Fruit fly (Drosophila melanogaster) whole organism, wandering third instar larva: ENCODE measurements around the gene Polr2H.

ENCODE experiments used
- Abd-B ChIP-seq: fragments of >200 bp; optimal IDR thresholded peaks from 2 replicates; lab custom pipeline; 2017; ENCODE audit warnings: missing biosample characterization, missing genetic modification characterization
- CG32264 ChIP-seq: fragments of 200-800 bp; sonication (Bioruptor generic); optimal IDR thresholded peaks from 2 replicates; lab custom pipeline; 2016; ENCODE audit warnings: missing biosample characterization, missing genetic modification characterization
- CG9705 ChIP-seq: fragments of 200-800 bp; sonication (Bioruptor generic); optimal IDR thresholded peaks from 2 replicates; lab custom pipeline; 2018; ENCODE audit warnings: missing biosample characterization, mild to moderate bottlenecking, missing genetic modification characterization
- Dfd ChIP-seq: fragments of >200 bp; optimal IDR thresholded peaks from 2 replicates; lab custom pipeline; 2017; ENCODE audit warnings: missing biosample characterization, missing genetic modification characterization
- Dif ChIP-seq: fragments of 200-275, 200-300 bp; sonication (Bioruptor generic); optimal IDR thresholded peaks from 2 replicates; lab custom pipeline; 2018; ENCODE audit warnings: missing biosample characterization, missing genetic modification characterization; ENCODE audit not compliant: partially characterized antibody
- GATAd ChIP-seq: sonication (Bioruptor generic); optimal IDR thresholded peaks from 2 replicates; lab custom pipeline; 2016; ENCODE audit warnings: missing biosample characterization, missing genetic modification characterization
- HLH106 ChIP-seq: fragments of 200-800 bp; optimal IDR thresholded peaks from 3 replicates; lab custom pipeline; 2019; ENCODE audit warnings: missing biosample characterization, mild to moderate bottlenecking, missing genetic modification characterization, moderate library complexity
- Hnf4 ChIP-seq: fragments of 200-800 bp; sonication (Bioruptor generic); optimal IDR thresholded peaks from 2 replicates; lab custom pipeline; 2016; ENCODE audit warnings: missing biosample characterization, mild to moderate bottlenecking, missing genetic modification characterization
- Hr78 ChIP-seq: fragments of >200 bp; optimal IDR thresholded peaks from 2 replicates; lab custom pipeline; 2017; ENCODE audit warnings: missing biosample characterization, missing genetic modification characterization
- Hr83 ChIP-seq: fragments of 200-300 bp; sonication (Bioruptor generic); optimal IDR thresholded peaks from 2 replicates; lab custom pipeline; 2016; ENCODE audit warnings: missing biosample characterization, mild to moderate bottlenecking, missing genetic modification characterization, moderate library complexity; ENCODE audit not compliant: poor library complexity, severe bottlenecking
- Jra ChIP-seq: sonication (Bioruptor generic); optimal IDR thresholded peaks from 2 replicates; lab custom pipeline; 2016; ENCODE audit warnings: missing biosample characterization, missing genetic modification characterization
- Mio ChIP-seq: sonication (Bioruptor generic); optimal IDR thresholded peaks from 2 replicates; lab custom pipeline; 2016; ENCODE audit warnings: missing biosample characterization, missing genetic modification characterization
- Myc ChIP-seq: fragments of >200 bp; optimal IDR thresholded peaks from 2 replicates; lab custom pipeline; 2017
- N ChIP-seq: fragments of >200 bp; optimal IDR thresholded peaks from 2 replicates; lab custom pipeline; 2018; ENCODE audit warnings: missing biosample characterization, missing external identifiers, missing genetic modification characterization
- Rel ChIP-seq, 2 experiments: fragments of 200-800 bp; sonication (Bioruptor generic) in 1 of 2; optimal IDR thresholded peaks; 2 replicates in 1 of 2; 3 replicates in 1 of 2; lab custom pipeline; 2016 to 2019; ENCODE audit warnings: mild to moderate bottlenecking in 2 of 2, missing biosample characterization in 2 of 2, missing genetic modification characterization in 2 of 2, moderate library complexity in 1 of 2
- Sp1 ChIP-seq: fragments of 200-800 bp; sonication (Bioruptor generic); optimal IDR thresholded peaks from 3 replicates; lab custom pipeline; 2019; ENCODE audit warnings: missing biosample characterization, mild to moderate bottlenecking, missing genetic modification characterization, moderate library complexity
- Vsx2 ChIP-seq: fragments of 200-300, 225-300 bp; sonication (Bioruptor generic); optimal IDR thresholded peaks from 2 replicates; lab custom pipeline; 2018; ENCODE audit warnings: missing biosample characterization, missing genetic modification characterization; ENCODE audit not compliant: partially characterized antibody
- br ChIP-seq: fragments of 200-800 bp; sonication (Bioruptor generic); optimal IDR thresholded peaks from 2 replicates; lab custom pipeline; 2016; ENCODE audit warnings: missing biosample characterization, missing genetic modification characterization
- brk ChIP-seq: fragments of 200-800 bp; sonication (Bioruptor generic); optimal IDR thresholded peaks from 2 replicates; lab custom pipeline; 2016; ENCODE audit warnings: missing biosample characterization, mild to moderate bottlenecking, missing genetic modification characterization
- dl ChIP-seq, 2 experiments: fragments of 175-275, 200-275 bp in 1 of 2; fragments of 200-275 bp in 1 of 2; sonication (Bioruptor generic); optimal IDR thresholded peaks; lab custom pipeline; 2018; ENCODE audit warnings: mild to moderate bottlenecking in 2 of 2, missing biosample characterization in 2 of 2, missing genetic modification characterization in 2 of 2, moderate library complexity in 2 of 2; ENCODE audit not compliant: partially characterized antibody in 2 of 2, insufficient read depth in 1 of 2
- dmrt93B ChIP-seq: fragments of 200-800 bp; sonication (Bioruptor generic); optimal IDR thresholded peaks from 2 replicates; lab custom pipeline; 2018; ENCODE audit warnings: missing biosample characterization, mild to moderate bottlenecking, missing genetic modification characterization
- dsf ChIP-seq: sonication (Bioruptor generic); optimal IDR thresholded peaks from 2 replicates; lab custom pipeline; 2016; ENCODE audit warnings: missing biosample characterization, missing genetic modification characterization, borderline replicate concordance
- ey ChIP-seq: fragments of 200-800 bp; sonication (Bioruptor generic); optimal IDR thresholded peaks from 2 replicates; lab custom pipeline; 2016; ENCODE audit warnings: missing biosample characterization, missing genetic modification characterization
- foxo ChIP-seq, 2 experiments: fragments of 200-800 bp; sonication (Bioruptor generic); optimal IDR thresholded peaks; 2 replicates in 1 of 2; 3 replicates in 1 of 2; lab custom pipeline; 2016 to 2017; ENCODE audit warnings: missing biosample characterization in 2 of 2, missing genetic modification characterization in 2 of 2
- fru ChIP-seq: fragments of 200-800 bp; sonication (Bioruptor generic); optimal IDR thresholded peaks from 3 replicates; lab custom pipeline; 2016; ENCODE audit warnings: missing biosample characterization, mild to moderate bottlenecking, missing genetic modification characterization
- h ChIP-seq: fragments of 200-800 bp; sonication (Bioruptor generic); optimal IDR thresholded peaks from 3 replicates; lab custom pipeline; 2016; ENCODE audit warnings: missing biosample characterization, mild to moderate bottlenecking, missing genetic modification characterization
- jim ChIP-seq: fragments of 175-275, 200-325 bp; sonication (Bioruptor generic); optimal IDR thresholded peaks from 2 replicates; lab custom pipeline; 2016; ENCODE audit warnings: missing biosample characterization, mild to moderate bottlenecking, missing genetic modification characterization
- lola ChIP-seq: fragments of >200 bp; optimal IDR thresholded peaks from 2 replicates; lab custom pipeline; 2017; ENCODE audit warnings: missing biosample characterization, missing genetic modification characterization
- psq ChIP-seq: fragments of 200-800 bp; sonication (Bioruptor generic); optimal IDR thresholded peaks from 3 replicates; lab custom pipeline; 2017; ENCODE audit warnings: missing biosample characterization, mild to moderate bottlenecking, missing genetic modification characterization, moderate library complexity
- rgr ChIP-seq: fragments of 200-800 bp; sonication (Bioruptor generic); optimal IDR thresholded peaks from 3 replicates; lab custom pipeline; 2016; ENCODE audit warnings: missing biosample characterization, mild to moderate bottlenecking, missing genetic modification characterization
- sage ChIP-seq: fragments of 200-800 bp; sonication (Bioruptor generic); optimal IDR thresholded peaks from 2 replicates; lab custom pipeline; 2016; ENCODE audit warnings: missing biosample characterization, mild to moderate bottlenecking, missing genetic modification characterization
- sv ChIP-seq: fragments of 200-800 bp; sonication (Bioruptor generic); optimal IDR thresholded peaks from 3 replicates; lab custom pipeline; 2016; ENCODE audit warnings: missing biosample characterization, missing genetic modification characterization
- tai ChIP-seq: sonication (Bioruptor generic); optimal IDR thresholded peaks from 2 replicates; lab custom pipeline; 2016; ENCODE audit warnings: missing biosample characterization, missing genetic modification characterization
- usp ChIP-seq: fragments of >200 bp; optimal IDR thresholded peaks from 2 replicates; lab custom pipeline; 2017; ENCODE audit warnings: missing biosample characterization, missing genetic modification characterization
- woc ChIP-seq: sonication (Bioruptor generic); optimal IDR thresholded peaks from 2 replicates; lab custom pipeline; 2016; ENCODE audit warnings: missing biosample characterization, mild to moderate bottlenecking, missing genetic modification characterization

Gene Polr2H

DNA sequence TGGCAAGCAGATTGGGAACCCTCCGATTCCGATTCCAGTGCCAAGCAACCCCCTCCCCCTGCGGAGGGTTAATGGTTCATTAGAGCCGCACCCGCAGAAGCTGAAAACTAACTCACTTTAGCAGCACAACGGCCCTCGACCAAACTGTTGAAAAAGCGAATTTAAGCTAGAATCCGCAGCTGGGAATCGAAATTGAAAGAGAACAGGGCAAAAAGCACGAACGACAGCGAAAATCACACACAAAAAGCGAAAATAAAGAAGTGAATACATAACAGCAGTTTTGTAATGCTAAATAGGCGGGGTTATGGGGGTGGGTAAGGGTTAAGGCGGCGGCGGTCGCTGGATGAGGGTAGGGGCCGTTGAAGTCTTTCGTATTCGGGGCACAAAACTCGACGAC is 1.0 kb upstream of the Polr2H start:
- TF ChIP-seq Dfd (GFP tag; lab: Kevin White, UChicago) = no peak
- no peak for TF ChIP-seq Abd-B
- TF ChIP-seq sage = no peak
- TF ChIP-seq rgr (GFP tag; lab: Kevin White, UChicago) = no peak
- TF ChIP-seq Hr83 (GFP tag; lab: Kevin White, UChicago) = no peak
- no peak for TF ChIP-seq br
- no peak for TF ChIP-seq psq
- no peak for TF ChIP-seq Hr78 (GFP tag; lab: Kevin White, UChicago)
- no peak for TF ChIP-seq dsf (GFP tag; lab: Kevin White, UChicago)

DNA sequence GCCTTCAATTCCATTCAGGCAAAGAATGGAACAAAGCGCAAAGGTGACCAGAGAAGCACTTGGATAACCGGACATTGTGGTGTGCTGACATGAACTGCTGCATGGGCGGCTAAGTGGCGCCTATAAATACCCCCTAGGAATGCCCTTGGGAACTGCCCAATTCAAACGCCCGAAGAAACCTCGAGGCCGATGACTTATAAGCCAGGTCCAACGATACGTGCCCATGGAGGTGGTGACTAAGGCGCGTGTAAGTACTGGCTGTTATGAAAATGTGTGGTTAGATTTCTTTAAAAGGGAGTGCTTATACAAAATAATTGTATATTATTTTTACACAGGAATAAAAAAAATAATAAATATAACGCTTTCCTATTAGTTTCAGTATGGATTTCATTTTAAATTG is 1.6 kb downstream of the Polr2H start, which contains the start of gene CG14570:
TSS of gene CG14570 (minus strand) at position 101 of the 400 bp plus-strand sequence.
- TF ChIP-seq GATAd (GFP tag; lab: Kevin White, UChicago) = no peak
- no peak for TF ChIP-seq Jra (GFP tag; lab: Kevin White, UChicago)
- no peak for TF ChIP-seq dsf (GFP tag; lab: Kevin White, UChicago)
- TF ChIP-seq h (GFP tag; lab: Kevin White, UChicago) = no peak
- TF ChIP-seq tai (GFP tag; lab: Kevin White, UChicago) = no peak
- TF ChIP-seq fru (GFP tag; lab: Kevin White, UChicago) = no peak
- no peak for TF ChIP-seq Mio (GFP tag; lab: Kevin White, UChicago)
- TF ChIP-seq Vsx2 (GFP tag; lab: Kevin White, UChicago) = no peak
- no peak for TF ChIP-seq N (GFP tag; lab: Kevin White, UChicago)
- TF ChIP-seq psq = no peak
- no peak for TF ChIP-seq brk (GFP tag; lab: Kevin White, UChicago)
- no peak for TF ChIP-seq Sp1
- no peak for TF ChIP-seq dl (GFP tag; optimal IDR thresholded peaks at IDR 0.05; lab: Kevin White, UChicago; ENCODE audit: insufficient read depth in 1 of 2, partially characterized antibody in 2 of 2)
- TF ChIP-seq lola (GFP tag; lab: Kevin White, UChicago) = no peak
- no peak for TF ChIP-seq woc
- no peak for TF ChIP-seq Rel (GFP tag; optimal IDR thresholded peaks at IDR 0.05; lab: Kevin White, UChicago)
- TF ChIP-seq Rel (tag; optimal IDR thresholded peaks at IDR 0.05; lab: Kevin White, UChicago) = no peak
- TF ChIP-seq, all 38 proteins: peak for 0

dm6 chr3L:21731104-21731600 is 2.4 kb downstream of the Polr2H start, which contains the start of gene CG14569:
Gene CG14569 (minus strand): TSS chr3L:21731550.
- no peak for TF ChIP-seq sage
- TF ChIP-seq dmrt93B (GFP tag; lab: Kevin White, UChicago) = no peak
- TF ChIP-seq usp (GFP tag; lab: Kevin White, UChicago) = no peak
- no peak for TF ChIP-seq ey (GFP tag; lab: Kevin White, UChicago)
- TF ChIP-seq psq = no peak
- TF ChIP-seq woc = no peak
- no peak for TF ChIP-seq Hnf4 (GFP tag; lab: Kevin White, UChicago)
- TF ChIP-seq CG9705 = no peak
- TF ChIP-seq Dfd (GFP tag; lab: Kevin White, UChicago) = no peak
- no peak for TF ChIP-seq Rel (GFP tag; optimal IDR thresholded peaks at IDR 0.05; lab: Kevin White, UChicago)
- no peak for TF ChIP-seq Rel (tag; optimal IDR thresholded peaks at IDR 0.05; lab: Kevin White, UChicago)
- TF ChIP-seq CG32264 (GFP tag; lab: Kevin White, UChicago) = no peak
- TF ChIP-seq sv (GFP tag; lab: Kevin White, UChicago) = no peak

DNA sequence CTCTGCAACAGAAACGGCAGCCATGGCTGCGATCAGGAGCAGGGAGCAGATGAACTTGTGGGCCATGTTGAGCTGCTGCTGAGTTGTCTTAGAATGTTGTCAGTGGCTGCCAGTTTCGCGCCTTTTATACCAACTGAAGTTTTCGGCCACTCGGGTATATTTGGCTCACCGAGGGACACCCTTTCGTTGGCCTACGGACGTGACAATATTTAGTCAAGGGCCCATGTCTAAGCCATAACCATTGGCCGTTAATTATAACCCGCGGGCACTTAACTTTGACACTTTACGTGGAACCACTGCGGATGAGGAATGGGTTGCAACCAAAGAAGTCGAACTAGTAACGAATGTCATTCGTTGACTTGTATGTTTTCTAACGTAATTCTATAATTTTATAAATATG is 4.7 kb downstream of the Polr2H start, which contains the start of gene CG14568:
TSS of gene CG14568 (minus strand) at position 101 of the 400 bp plus-strand sequence.
- TF ChIP-seq dl (GFP tag; optimal IDR thresholded peaks at IDR 0.05; lab: Kevin White, UChicago; ENCODE audit: insufficient read depth in 1 of 2, partially characterized antibody in 2 of 2) = no peak
- no peak for TF ChIP-seq dsf (GFP tag; lab: Kevin White, UChicago)
- no peak for TF ChIP-seq ey (GFP tag; lab: Kevin White, UChicago)

DNA sequence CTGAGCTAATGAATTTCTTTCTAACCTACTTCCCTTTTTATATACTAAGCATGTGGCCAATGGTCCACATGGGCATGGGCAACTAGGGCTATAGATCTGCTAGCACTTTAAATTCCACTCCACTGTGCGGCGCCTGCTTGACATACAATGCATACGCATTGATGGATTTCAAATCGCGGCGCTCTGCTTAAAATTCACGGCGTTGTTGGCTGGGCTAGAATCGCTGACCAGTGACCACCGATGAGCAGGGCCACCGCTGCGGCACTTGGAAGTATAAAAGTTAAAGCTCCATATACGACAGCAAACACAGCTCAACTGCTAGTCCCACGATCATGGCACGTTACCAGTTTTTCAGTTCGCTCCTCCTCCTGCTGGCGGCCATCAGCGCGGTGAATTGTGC is 5.1 kb downstream of the Polr2H start, which contains the start of gene CG14573:
TSS of gene CG14573 (plus strand) at position 301 of the 400 bp plus-strand sequence.
- TF ChIP-seq foxo (GFP tag; optimal IDR thresholded peaks at IDR 0.05; lab: Kevin White, UChicago) (no peak), dl (GFP tag; optimal IDR thresholded peaks at IDR 0.05; lab: Kevin White, UChicago; ENCODE audit: insufficient read depth in 1 of 2, partially characterized antibody in 2 of 2) (no peak), usp (GFP tag; lab: Kevin White, UChicago) (no peak), HLH106 (tag; lab: Kevin White, UChicago) (no peak), Myc (lab: Kevin White, UChicago) (no peak), Dif (GFP tag; lab: Kevin White, UChicago) (no peak), jim (no peak), Sp1 (no peak)
